Fruit fly (Drosophila melanogaster): ENCODE results near the gene Keap1.
A peak's percentile ranks its signal among the peaks of the same experiment; 100 is the strongest.

Gene Keap1

DNA sequence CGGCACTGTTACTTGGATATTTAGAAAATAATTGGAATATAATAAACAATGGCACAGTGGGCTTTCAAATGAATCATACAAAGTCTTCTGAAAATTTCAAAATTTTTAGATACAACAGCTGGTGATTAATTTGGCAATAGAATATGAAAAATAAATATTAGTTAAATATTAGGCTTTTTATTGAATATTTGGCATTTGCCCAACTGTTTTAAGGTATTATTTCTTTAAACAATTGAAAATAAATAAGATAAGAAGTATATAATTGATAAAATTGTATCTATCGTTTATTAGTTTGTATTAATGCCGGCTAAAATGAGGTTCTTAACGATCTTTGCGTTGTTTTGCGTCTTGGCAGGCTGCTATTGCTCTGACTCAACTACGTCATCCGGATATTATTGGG, 44.4 kb upstream of the Keap1 start, which contains the start of gene CG45079:
CG45079 (plus strand) TSS at position 301 of the 400 bp plus-strand sequence.
- no peak for TF ChIP-seq CG16813 (GFP tag; IDR thresholded peaks at IDR 0.05; ENCODE audit: partially characterized antibody)
- no peak for TF ChIP-seq CG6813 (GFP tag; optimal IDR thresholded peaks at IDR 0.05)
- no peak for TF ChIP-seq bsh (GFP tag; optimal IDR thresholded peaks at IDR 0.05)
- TF ChIP-seq CG8944 (GFP tag; optimal IDR thresholded peaks at IDR 0.05): no peak
- TF ChIP-seq jing (GFP tag; optimal IDR thresholded peaks at IDR 0.05): no peak
- no peak for TF ChIP-seq CG10654 (GFP tag; optimal IDR thresholded peaks at IDR 0.05)
- no peak for TF ChIP-seq fd3F (GFP tag; optimal IDR thresholded peaks at IDR 0.05)
- TF ChIP-seq Nf-YC (tag; optimal IDR thresholded peaks at IDR 0.05): no peak
- TF ChIP-seq Dfd (GFP tag; optimal IDR thresholded peaks at IDR 0.05): no peak
- no peak for TF ChIP-seq lilli (GFP tag; optimal IDR thresholded peaks at IDR 0.05)
- TF ChIP-seq Fer3 (tag; optimal IDR thresholded peaks at IDR 0.05): no peak

DNA sequence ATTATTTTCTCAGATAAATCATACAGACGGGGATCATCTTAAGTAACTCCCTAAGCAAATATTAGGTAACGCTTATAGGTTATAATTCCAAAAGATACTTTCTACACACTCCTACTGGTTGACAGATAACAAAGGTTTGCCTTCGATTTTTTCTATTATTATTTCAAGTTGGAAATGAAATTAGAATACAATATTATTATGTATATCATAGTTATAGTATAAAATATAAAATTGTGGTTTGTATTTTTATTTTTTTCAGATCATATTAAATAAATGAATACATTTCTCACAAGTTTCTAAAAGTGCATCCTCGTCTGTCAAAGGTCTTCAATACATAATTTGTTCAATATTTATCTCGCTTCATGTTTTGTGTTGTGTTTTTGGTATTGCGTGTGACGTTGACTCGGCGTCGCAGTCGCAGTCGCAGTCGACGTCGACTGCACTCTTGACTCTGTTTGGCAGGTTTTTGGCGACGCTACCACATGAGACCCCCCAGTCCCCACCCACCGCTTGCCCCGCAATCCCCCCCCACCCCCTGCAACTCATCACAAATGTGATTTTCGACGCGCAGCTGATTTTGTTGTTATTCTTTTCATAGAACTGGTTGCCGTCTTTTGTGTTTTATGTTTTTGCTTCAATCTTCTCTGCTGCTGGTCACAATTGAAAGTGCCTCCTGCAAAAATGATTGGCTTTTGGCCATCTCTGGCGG, 43.2 kb upstream of the Keap1 start:
- TF ChIP-seq CG2199 (GFP tag; IDR thresholded peaks at IDR 0.05) (no peak), lola (GFP tag; optimal IDR thresholded peaks at IDR 0.05) (no peak), CG6683 (GFP tag; optimal IDR thresholded peaks at IDR 0.05) (no peak), C15 (GFP tag; IDR thresholded peaks at IDR 0.05) (no peak), CG17361 (GFP tag; IDR thresholded peaks at IDR 0.05) (0 out of 3 replicates have a peak, but pooled peaks have one; percentile 14), klu (GFP tag; IDR thresholded peaks at IDR 0.05) (no peak), wek (GFP tag; optimal IDR thresholded peaks at IDR 0.05) (no peak), salm (tag; optimal IDR thresholded peaks at IDR 0.05) (no peak), grn (GFP tag; optimal IDR thresholded peaks at IDR 0.05) (no peak), CG12071 (GFP tag; optimal IDR thresholded peaks at IDR 0.05) (no peak), gem (tag; optimal IDR thresholded peaks at IDR 0.05) (peak; percentile 31), Eip74EF (GFP tag; optimal IDR thresholded peaks at IDR 0.05) (no peak), Taf1 (GFP tag; IDR thresholded peaks at IDR 0.05) (no peak), CG10543 (GFP tag; optimal IDR thresholded peaks at IDR 0.05) (no peak), ap (GFP tag; IDR thresholded peaks at IDR 0.05) (no peak), Jarid2 (GFP tag; optimal IDR thresholded peaks at IDR 0.05) (no peak), CG11085 (GFP tag; IDR thresholded peaks at IDR 0.05) (no peak), peb (GFP tag; IDR thresholded peaks at IDR 0.05) (no peak), Atf6 (GFP tag; IDR thresholded peaks at IDR 0.05) (no peak), dimm (GFP tag; IDR thresholded peaks at IDR 0.05) (no peak), ems (GFP tag; optimal IDR thresholded peaks at IDR 0.05) (no peak), CG12104 (GFP tag; optimal IDR thresholded peaks at IDR 0.05) (no peak), nom (GFP tag; optimal IDR thresholded peaks at IDR 0.05) (no peak), CG10274 (GFP tag; optimal IDR thresholded peaks at IDR 0.05) (no peak), chn (GFP tag; optimal IDR thresholded peaks at IDR 0.05) (no peak), CG14050 (GFP tag; IDR thresholded peaks at IDR 0.05) (no peak), CG9215 (GFP tag; IDR thresholded peaks at IDR 0.05) (no peak), fd102C (GFP tag; optimal IDR thresholded peaks at IDR 0.05) (no peak), CG13775 (GFP tag; optimal IDR thresholded peaks at IDR 0.05) (no peak), Bteb2 (GFP tag; optimal IDR thresholded peaks at IDR 0.05) (no peak), cad (GFP tag; optimal IDR thresholded peaks at IDR 0.05) (no peak), Doc3 (GFP tag; IDR thresholded peaks at IDR 0.05; ENCODE audit: partially characterized antibody) (no peak), amos (GFP tag; IDR thresholded peaks at IDR 0.05; ENCODE audit: partially characterized antibody) (no peak), dysf (GFP tag; IDR thresholded peaks at IDR 0.05) (0 out of 3 replicates have a peak, but pooled peaks have one; percentile 10), CG6254 (GFP tag; optimal IDR thresholded peaks at IDR 0.05) (no peak), CG8281 (tag; optimal IDR thresholded peaks at IDR 0.05) (peak; percentile 95), CHES-1-like (GFP tag; optimal IDR thresholded peaks at IDR 0.05) (no peak), CG6175 (GFP tag; IDR thresholded peaks at IDR 0.05) (peak; percentile 87)

Data from whole organism, embryonic.